Fruit fly (Drosophila melanogaster): ENCODE data around the gene Mst87F.

The Mst87F gene

DNA sequence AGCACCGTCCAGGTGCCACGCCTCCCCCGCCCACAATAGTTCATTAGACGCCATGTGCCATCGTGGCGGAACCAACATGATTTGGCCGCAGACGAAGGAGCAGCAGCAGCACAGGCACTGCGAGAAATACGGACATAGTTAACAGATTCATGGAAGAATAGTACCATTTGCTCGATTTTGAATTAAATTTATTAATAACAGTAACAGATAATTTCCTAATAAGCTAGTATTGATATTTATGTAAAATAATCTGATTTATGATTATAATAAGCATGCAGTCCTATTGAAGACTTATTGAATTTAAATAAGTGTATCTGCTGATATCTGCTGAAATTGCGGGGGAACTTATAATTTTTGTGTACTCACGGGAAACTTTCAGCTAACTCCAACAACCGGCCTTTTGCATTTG lies 30.5 kb downstream of the Mst87F start (continued):
- TF ChIP-seq bbx (GFP tag; IDR thresholded peaks at IDR 0.05; ENCODE audit: partially characterized antibody) = no peak
- no peak for TF ChIP-seq CG33557 (GFP tag; optimal IDR thresholded peaks at IDR 0.05)
- no peak for TF ChIP-seq hbn (GFP tag; IDR thresholded peaks at IDR 0.05; ENCODE audit: partially characterized antibody)
- peak; percentile 81 for TF ChIP-seq sens (GFP tag)
- no peak for TF ChIP-seq CG4730 (GFP tag; IDR thresholded peaks at IDR 0.05)
- TF ChIP-seq ap (GFP tag; IDR thresholded peaks at IDR 0.05) = no peak
- peak; percentile 0 for TF ChIP-seq tin (GFP tag; optimal IDR thresholded peaks at IDR 0.05)
- TF ChIP-seq CG33213 (GFP tag; optimal IDR thresholded peaks at IDR 0.05) = no peak
- peak; percentile 8 for TF ChIP-seq CG14710 (tag; optimal IDR thresholded peaks at IDR 0.05)
- no peak for TF ChIP-seq CG1832 (GFP tag; optimal IDR thresholded peaks at IDR 0.05)
- TF ChIP-seq CG4820 (GFP tag; optimal IDR thresholded peaks at IDR 0.05) = no peak
- no peak for TF ChIP-seq otp (GFP tag; IDR thresholded peaks at IDR 0.05)
- TF ChIP-seq CG8388 (GFP tag; optimal IDR thresholded peaks at IDR 0.05) = peak; percentile 23
- no peak for TF ChIP-seq sim (GFP tag; IDR thresholded peaks at IDR 0.05)
- no peak for TF ChIP-seq CrebB (tag; optimal IDR thresholded peaks at IDR 0.05)
- peak; percentile 26 for TF ChIP-seq Blimp-1 (GFP tag; optimal IDR thresholded peaks at IDR 0.05)
- no peak for TF ChIP-seq Side (GFP tag; optimal IDR thresholded peaks at IDR 0.05)
- TF ChIP-seq CG34422 (GFP tag; IDR thresholded peaks at IDR 0.05) = no peak
- TF ChIP-seq CG12155 (GFP tag; optimal IDR thresholded peaks at IDR 0.05) = no peak
- peak; percentile 23 for TF ChIP-seq dmrt99B (tag; optimal IDR thresholded peaks at IDR 0.05)
- TF ChIP-seq chif (GFP tag; optimal IDR thresholded peaks at IDR 0.05) = no peak
- no peak for TF ChIP-seq Doc3 (GFP tag; IDR thresholded peaks at IDR 0.05; ENCODE audit: partially characterized antibody)
- TF ChIP-seq al (GFP tag; IDR thresholded peaks at IDR 0.05) = no peak
- TF ChIP-seq Dek (tag; optimal IDR thresholded peaks at IDR 0.05) = no peak
- no peak for TF ChIP-seq hth (optimal IDR thresholded peaks at IDR 0.05)
- no peak for TF ChIP-seq jing (GFP tag; optimal IDR thresholded peaks at IDR 0.05)
- TF ChIP-seq chm (GFP tag; IDR thresholded peaks at IDR 0.05) = no peak
- no peak for TF ChIP-seq gro (GFP tag; optimal IDR thresholded peaks at IDR 0.05)
- peak; percentile 22 for TF ChIP-seq nmo (GFP tag; optimal IDR thresholded peaks at IDR 0.05)
- no peak for TF ChIP-seq CG7963 (GFP tag; IDR thresholded peaks at IDR 0.05; ENCODE audit: partially characterized antibody)
- TF ChIP-seq Lim3 (GFP tag; IDR thresholded peaks at IDR 0.05) = no peak
- TF ChIP-seq peb (GFP tag; IDR thresholded peaks at IDR 0.05) = no peak
- TF ChIP-seq CG2678 (tag; optimal IDR thresholded peaks at IDR 0.05) = peak; percentile 3
- TF ChIP-seq CG18262 (tag; optimal IDR thresholded peaks at IDR 0.05) = peak; percentile 39
- no peak for TF ChIP-seq pnt (GFP tag; optimal IDR thresholded peaks at IDR 0.05)
- TF ChIP-seq CG10979 (tag; optimal IDR thresholded peaks at IDR 0.05) = peak; percentile 31
- TF ChIP-seq CG9609 (GFP tag; optimal IDR thresholded peaks at IDR 0.05) = no peak
- TF ChIP-seq prd (optimal IDR thresholded peaks at IDR 0.05) = no peak
- TF ChIP-seq prd (GFP tag; IDR thresholded peaks at IDR 0.05) = no peak
- no peak for TF ChIP-seq CG32767 (GFP tag; IDR thresholded peaks at IDR 0.05)
- TF ChIP-seq usp (GFP tag; optimal IDR thresholded peaks at IDR 0.05) = no peak
- no peak for TF ChIP-seq Sry-δ (GFP tag; optimal IDR thresholded peaks at IDR 0.05)
- no peak for TF ChIP-seq CG15696 (tag; optimal IDR thresholded peaks at IDR 0.05)
- no peak for TF ChIP-seq lab (GFP tag; optimal IDR thresholded peaks at IDR 0.05)
- no peak for TF ChIP-seq Mad (GFP tag; optimal IDR thresholded peaks at IDR 0.05)
- peak; percentile 28 for TF ChIP-seq row (GFP tag; IDR thresholded peaks at IDR 0.05)
- TF ChIP-seq crp (GFP tag; optimal IDR thresholded peaks at IDR 0.05) = no peak
- TF ChIP-seq CkIIα-i1 (GFP tag; IDR thresholded peaks at IDR 0.05) = no peak
- no peak for TF ChIP-seq CG2199 (GFP tag; IDR thresholded peaks at IDR 0.05)
- no peak for TF ChIP-seq Usf (GFP tag; optimal IDR thresholded peaks at IDR 0.05)
- no peak for TF ChIP-seq CG14965 (GFP tag; optimal IDR thresholded peaks at IDR 0.05; ENCODE audit: borderline replicate concordance)
- TF ChIP-seq H2.0 (GFP tag; IDR thresholded peaks at IDR 0.05) = no peak
